Fruit fly (Drosophila melanogaster): ENCODE data around the gene Rga.

dm6 chr3R:5622985-5623630 lies 10.2 kb upstream of the Rga start:
- peak; percentile 96 for TF ChIP-seq CG12768 (GFP tag; optimal IDR thresholded peaks at IDR 0.05)
- peak; percentile 95 for TF ChIP-seq CG1620 (GFP tag; optimal IDR thresholded peaks at IDR 0.05)
- peak; percentile 87 for TF ChIP-seq Hr96 (GFP tag; optimal IDR thresholded peaks at IDR 0.05)
- TF ChIP-seq kay (GFP tag; ENCODE audit: borderline replicate concordance), result no peak
- TF ChIP-seq Crg-1 (GFP tag; optimal IDR thresholded peaks at IDR 0.05), result peak; percentile 98
- TF ChIP-seq CG7101 (tag; optimal IDR thresholded peaks at IDR 0.05), result peak; percentile 91
- peak; percentile 81 for TF ChIP-seq CG33017 (tag; optimal IDR thresholded peaks at IDR 0.05)
- peak; percentile 91 for TF ChIP-seq CG7045 (GFP tag; optimal IDR thresholded peaks at IDR 0.05)
- TF ChIP-seq ovo (GFP tag; optimal IDR thresholded peaks at IDR 0.05), result peak; percentile 99
- TF ChIP-seq CG14711 (tag; optimal IDR thresholded peaks at IDR 0.05), result peak; percentile 79
- TF ChIP-seq pad (GFP tag; optimal IDR thresholded peaks at IDR 0.05), result peak; percentile 96

Measured in whole organism, adult.